Fruit fly (Drosophila melanogaster): ENCODE data around the gene CG31142.

The CG31142 gene

DNA sequence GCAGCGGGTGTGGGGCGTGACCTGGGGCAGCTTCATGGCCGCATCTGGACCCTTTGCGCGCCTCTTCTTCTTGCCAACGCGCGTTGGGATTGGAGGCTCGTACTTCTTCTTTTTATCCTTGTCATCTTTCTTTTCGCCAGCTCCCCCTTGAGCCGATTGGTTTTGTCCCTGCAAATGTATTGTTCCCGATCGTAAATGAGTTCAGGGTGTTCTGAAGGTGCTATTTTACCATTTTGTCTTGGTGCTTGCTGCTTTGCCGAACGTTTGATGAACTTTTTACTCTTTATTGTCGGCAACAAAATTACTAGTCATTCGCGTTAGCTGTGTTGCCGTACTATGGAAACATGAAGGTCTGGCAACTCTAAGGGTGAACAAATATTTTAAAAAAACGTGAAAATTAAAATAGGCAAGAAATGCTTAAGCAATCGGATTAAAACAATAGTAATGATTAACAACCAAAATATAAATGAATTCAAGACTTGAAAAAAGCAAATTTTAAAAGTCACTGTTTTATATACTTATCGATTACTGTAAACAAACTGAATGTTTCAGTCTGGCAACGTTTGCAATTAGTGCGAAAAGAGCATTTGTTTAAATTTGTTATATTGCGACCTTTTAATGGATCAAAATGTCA is 2.2 kb downstream of the CG31142 start, which contains the start of the genes Rpt2 and CG13599 (continued):
- TF ChIP-seq dpn (GFP tag; optimal IDR thresholded peaks at IDR 0.05) (no peak), CG33213 (GFP tag; optimal IDR thresholded peaks at IDR 0.05) (peak; percentile 33), ERR (GFP tag; optimal IDR thresholded peaks at IDR 0.05) (no peak), Optix (GFP tag; IDR thresholded peaks at IDR 0.05) (no peak), HLHmδ (GFP tag; optimal IDR thresholded peaks at IDR 0.05) (no peak), nerfin-1 (tag; optimal IDR thresholded peaks at IDR 0.05) (peak; percentile 5), jigr1 (GFP tag; IDR thresholded peaks at IDR 0.05) (no peak), MBD-R2 (GFP tag; IDR thresholded peaks at IDR 0.05) (peak; percentile 74), CG10462 (GFP tag; optimal IDR thresholded peaks at IDR 0.05) (peak; percentile 12), CG12391 (tag; optimal IDR thresholded peaks at IDR 0.05) (peak; percentile 63), CG34422 (GFP tag; IDR thresholded peaks at IDR 0.05) (peak; percentile 56; the same call in 1 of the 3 replicates), CG8924 (tag; optimal IDR thresholded peaks at IDR 0.05) (peak; percentile 26), CG13123 (GFP tag; optimal IDR thresholded peaks at IDR 0.05) (no peak), Dip3 (GFP tag; optimal IDR thresholded peaks at IDR 0.05) (no peak), CG4820 (GFP tag; optimal IDR thresholded peaks at IDR 0.05) (no peak), Med (GFP tag) (peak; percentile 78), gem (tag; optimal IDR thresholded peaks at IDR 0.05) (peak; percentile 43), vfl (GFP tag; optimal IDR thresholded peaks at IDR 0.05) (no peak), CG4617 (GFP tag; optimal IDR thresholded peaks at IDR 0.05; ENCODE audit: borderline replicate concordance) (peak; percentile 96), Nf-YA (GFP tag; IDR thresholded peaks at IDR 0.05) (no peak), vvl (GFP tag; IDR thresholded peaks at IDR 0.05) (no peak), Hsf (GFP tag; optimal IDR thresholded peaks at IDR 0.05) (peak; percentile 28), Pdp1 (GFP tag; optimal IDR thresholded peaks at IDR 0.05) (peak in 1 of 2 experiments; percentile 13), CG2889 (GFP tag; IDR thresholded peaks at IDR 0.05) (no peak), row (GFP tag; IDR thresholded peaks at IDR 0.05) (peak; percentile 50; the same call in 2 of the 3 replicates), Camta (GFP tag; optimal IDR thresholded peaks at IDR 0.05) (peak; percentile 15), CG9817 (tag; optimal IDR thresholded peaks at IDR 0.05) (no peak), CG14860 (GFP tag; IDR thresholded peaks at IDR 0.05; ENCODE audit: partially characterized antibody) (0 out of 3 replicates have a peak, but pooled peaks have one; percentile 20), unc-4 (GFP tag; IDR thresholded peaks at IDR 0.05; ENCODE audit: partially characterized antibody) (peak; percentile 63), CG8765 (GFP tag; IDR thresholded peaks at IDR 0.05) (no peak), Sin3A (optimal IDR thresholded peaks at IDR 0.05) (peak; percentile 66), CG2129 (GFP tag; IDR thresholded peaks at IDR 0.05; ENCODE audit: partially characterized antibody) (no peak), CG12155 (GFP tag; optimal IDR thresholded peaks at IDR 0.05) (peak; percentile 14), Dfd (GFP tag; optimal IDR thresholded peaks at IDR 0.05) (no peak), her (GFP tag; optimal IDR thresholded peaks at IDR 0.05) (no peak), CG8290 (GFP tag; optimal IDR thresholded peaks at IDR 0.05) (no peak), CG8290 (tag; optimal IDR thresholded peaks at IDR 0.05) (no peak), lola (GFP tag; optimal IDR thresholded peaks at IDR 0.05) (peak in 1 of 3 experiments; percentile 22), ind (GFP tag; optimal IDR thresholded peaks at IDR 0.05) (no peak), CG34376 (GFP tag; optimal IDR thresholded peaks at IDR 0.05) (peak; percentile 9), CG11093 (GFP tag; IDR thresholded peaks at IDR 0.05) (no peak), CG9797 (GFP tag; optimal IDR thresholded peaks at IDR 0.05) (peak; percentile 37), PHDP (tag; optimal IDR thresholded peaks at IDR 0.05) (peak; percentile 15), CG8478 (optimal IDR thresholded peaks at IDR 0.05) (no peak), Max (GFP tag; optimal IDR thresholded peaks at IDR 0.05) (peak; percentile 32), C15 (GFP tag; IDR thresholded peaks at IDR 0.05) (no peak), knrl (GFP tag; IDR thresholded peaks at IDR 0.05; ENCODE audit: partially characterized antibody) (peak; percentile 52; the same call in 1 of the 3 replicates), CG17385 (GFP tag; optimal IDR thresholded peaks at IDR 0.05) (peak; percentile 27), CG31441 (GFP tag; IDR thresholded peaks at IDR 0.05) (peak; percentile 78), Fer2 (tag; optimal IDR thresholded peaks at IDR 0.05) (no peak)

Measured in whole organism, embryonic.